Fruit fly (Drosophila melanogaster): ENCODE results near the gene Naa40.

dm6 chr3R:29704557-29704956 is 20.2 kb downstream of the Naa40 start:
- TF ChIP-seq CG14014 (GFP tag; IDR thresholded peaks at IDR 0.05) (no peak), CG11560 (tag; IDR thresholded peaks at IDR 0.05) (no peak), Abd-B (GFP tag; optimal IDR thresholded peaks at IDR 0.05) (no peak), CG3065 (GFP tag; optimal IDR thresholded peaks at IDR 0.05) (no peak), tx (GFP tag; optimal IDR thresholded peaks at IDR 0.05) (no peak), CG12071 (GFP tag; optimal IDR thresholded peaks at IDR 0.05) (no peak), Tbp (GFP tag; optimal IDR thresholded peaks at IDR 0.05) (no peak), prd (optimal IDR thresholded peaks at IDR 0.05) (no peak), prd (GFP tag; IDR thresholded peaks at IDR 0.05) (no peak), HmgZ (tag; optimal IDR thresholded peaks at IDR 0.05) (no peak), so (GFP tag; IDR thresholded peaks at IDR 0.05) (no peak), nerfin-2 (GFP tag; IDR thresholded peaks at IDR 0.05; ENCODE audit: partially characterized antibody) (no peak)
